Fruit fly (Drosophila melanogaster): ENCODE data around the gene CG13405.

- TF ChIP-seq Ets98B (GFP tag; IDR thresholded peaks at IDR 0.05), result no peak
- no peak for TF ChIP-seq CG4496 (GFP tag; IDR thresholded peaks at IDR 0.05)
- no peak for TF ChIP-seq EcR (GFP tag; optimal IDR thresholded peaks at IDR 0.05)
- no peak for TF ChIP-seq CG12605 (GFP tag; IDR thresholded peaks at IDR 0.05)
- TF ChIP-seq Snoo (tag; optimal IDR thresholded peaks at IDR 0.05), result no peak
- no peak for TF ChIP-seq CG8301 (tag; optimal IDR thresholded peaks at IDR 0.05)
- no peak for TF ChIP-seq CG34367 (tag; optimal IDR thresholded peaks at IDR 0.05)
- no peak for TF ChIP-seq CG13204 (GFP tag; optimal IDR thresholded peaks at IDR 0.05)
- TF ChIP-seq rn (GFP tag; IDR thresholded peaks at IDR 0.05), result no peak
- no peak for TF ChIP-seq CG15710 (tag; optimal IDR thresholded peaks at IDR 0.05)
- TF ChIP-seq CG10348 (GFP tag; IDR thresholded peaks at IDR 0.05), result no peak
- TF ChIP-seq Pif1A (GFP tag; optimal IDR thresholded peaks at IDR 0.05), result no peak
Observed at dm6 chr3L:98275-98674, 23.1 kb upstream of the CG13405 start, which contains the start of gene CG12483.
